Worm (Caenorhabditis elegans) whole organism, early embryonic: ENCODE measurements around the gene nspg-10.

Experiments
- F13C5.2 ChIP-seq: sonication (generic microtip); optimal IDR thresholded peaks from 2 replicates; lab custom pipeline; 2017; ENCODE audit warnings: mild to moderate bottlenecking, missing genetic modification characterization, inconsistent platforms, missing compliant biosample characterization
- ama-1 ChIP-seq: fragments of 150-350 bp; optimal IDR thresholded peaks from 2 replicates; lab custom pipeline; 2014
- ceh-36 ChIP-seq: sonication (generic microtip); optimal IDR thresholded peaks from 2 replicates; lab custom pipeline; 2016; ENCODE audit warnings: missing genetic modification characterization, inconsistent platforms, missing compliant biosample characterization
- ets-7 ChIP-seq: sonication (generic microtip); optimal IDR thresholded peaks from 2 replicates; lab custom pipeline; 2016; ENCODE audit warnings: missing genotype, missing genetic modification characterization, missing compliant biosample characterization
- flt-1 ChIP-seq: fragments of 200-800 bp; sonication (Bioruptor generic); IDR thresholded peaks from 2 replicates; pipeline ENCODE4 v1.3.6; 2022; ENCODE audit warnings: missing genetic modification characterization, missing compliant biosample characterization
- hmbx-1 ChIP-seq: sonication (generic microtip); optimal IDR thresholded peaks from 2 replicates; lab custom pipeline; 2016; ENCODE audit warnings: mild to moderate bottlenecking, missing genetic modification characterization, missing compliant biosample characterization
- hmg-4 ChIP-seq: fragments of 200-800 bp; sonication (Bioruptor generic); optimal IDR thresholded peaks from 2 replicates; lab custom pipeline; 2018; ENCODE audit warnings: mild to moderate bottlenecking, missing genetic modification characterization, missing compliant biosample characterization
- hnd-1 ChIP-seq: sonication (generic microtip); optimal IDR thresholded peaks from 2 replicates; lab custom pipeline; 2016; ENCODE audit warnings: missing genetic modification characterization, missing compliant biosample characterization
- pes-1 ChIP-seq: fragments of 200-800 bp; sonication (Bioruptor generic); IDR thresholded peaks from 2 replicates; pipeline ENCODE4 v1.3.6; 2022; ENCODE audit warnings: missing genetic modification reagents, missing genetic modification characterization, missing compliant biosample characterization
- sea-1 ChIP-seq: fragments of 200-800 bp; sonication (Bioruptor generic); conservative IDR thresholded peaks from 2 replicates; pipeline ENCODE4 v1.3.6; 2022; ENCODE audit warnings: missing genetic modification characterization, missing compliant biosample characterization
- tbx-11 ChIP-seq: fragments of 200-800 bp; sonication (Bioruptor generic); IDR thresholded peaks from 2 replicates; pipeline ENCODE4 v1.3.6; 2022; ENCODE audit warnings: missing genetic modification characterization, missing compliant biosample characterization
- tra-4 ChIP-seq: sonication (generic microtip); optimal IDR thresholded peaks from 2 replicates; lab custom pipeline; 2017; ENCODE audit warnings: missing genetic modification characterization, missing compliant biosample characterization

- TF ChIP-seq ama-1 (lab: Kevin White, UChicago) (no peak), flt-1 (GFP tag; lab: Robert Waterston, UW) (no peak), pes-1 (GFP tag; lab: Robert Waterston, UW) (no peak), hmbx-1 (tag; lab: Kevin White, UChicago) (no peak), tra-4 (tag; lab: Kevin White, UChicago) (no peak), hmg-4 (GFP tag; lab: Kevin White, UChicago) (no peak), F13C5.2 (tag; lab: Kevin White, UChicago) (no peak), sea-1 (GFP tag; lab: Robert Waterston, UW) (no peak), ceh-36 (tag; lab: Kevin White, UChicago) (no peak), hnd-1 (no peak), tbx-11 (GFP tag; lab: Robert Waterston, UW) (no peak), ets-7 (tag; lab: Kevin White, UChicago) (no peak)
Measured at ce11 chrIV:4557130-4557529, 48.5 kb upstream of the nspg-10 start.
